Worm (Caenorhabditis elegans) whole organism, young adult: ENCODE data around the gene cima-1.

Experiments used
- C17E4.6 ChIP-seq: fragments of 200-800 bp; sonication (Bioruptor generic); IDR thresholded peaks from 2 replicates; pipeline ENCODE4 v1.3.6; 2022; ENCODE audit warnings: missing genetic modification reagents, missing genetic modification characterization, missing compliant biosample characterization
- F10E7.11 ChIP-seq: sonication (generic microtip); optimal IDR thresholded peaks from 2 replicates; lab custom pipeline; 2017; ENCODE audit warnings: mild to moderate bottlenecking, missing genetic modification characterization, moderate library complexity, missing compliant biosample characterization
- K11D2.4 ChIP-seq: fragments of 200-800 bp; sonication (Bioruptor generic); IDR thresholded peaks from 2 replicates; pipeline ENCODE4 v1.3.6; 2022; ENCODE audit warnings: missing genetic modification reagents, missing genetic modification characterization, missing compliant biosample characterization
- Y67H2A.10 ChIP-seq: fragments of 200-800 bp; sonication (Bioruptor generic); conservative IDR thresholded peaks from 2 replicates; pipeline ENCODE4 v1.3.6; 2022; ENCODE audit warnings: missing genetic modification reagents, missing genetic modification characterization, missing compliant biosample characterization
- ama-1 ChIP-seq, 3 experiments: fragments of 150-350 bp in 1 of 3; sonication (generic microtip) in 2 of 3; optimal IDR thresholded peaks; 2 replicates each; lab custom pipeline; 2014 to 2018; ENCODE audit warnings: missing biosample characterization in 2 of 3, missing genetic modification characterization in 2 of 3, missing genetic modification reagents in 2 of 3
- attf-6 ChIP-seq: fragments of 200-800 bp; sonication (Bioruptor generic); IDR thresholded peaks from 2 replicates; pipeline ENCODE4 v1.3.6; 2022; ENCODE audit warnings: missing genetic modification reagents, missing genetic modification characterization, missing compliant biosample characterization
- lin-54 ChIP-seq: fragments of 200-800 bp; sonication (Bioruptor generic); optimal IDR thresholded peaks from 2 replicates; lab custom pipeline; 2018; ENCODE audit warnings: mild to moderate bottlenecking, missing genetic modification characterization, missing compliant biosample characterization
- madf-3 ChIP-seq: fragments of 200-800 bp; sonication (Bioruptor generic); IDR thresholded peaks from 2 replicates; pipeline ENCODE4 v1.3.6; 2022; ENCODE audit warnings: missing genetic modification reagents, missing genetic modification characterization, missing compliant biosample characterization
- pha-4 ChIP-seq: fragments of 150-350 bp; sonication (generic microtip); optimal IDR thresholded peaks from 2 replicates; lab custom pipeline; 2014; ENCODE audit warnings: missing biosample characterization, missing genetic modification reagents, missing genetic modification characterization
- unc-62 ChIP-seq: fragments of 150-350 bp; optimal IDR thresholded peaks from 2 replicates; lab custom pipeline; 2014; ENCODE audit warnings: missing biosample characterization, missing genetic modification reagents, missing genetic modification characterization

DNA sequence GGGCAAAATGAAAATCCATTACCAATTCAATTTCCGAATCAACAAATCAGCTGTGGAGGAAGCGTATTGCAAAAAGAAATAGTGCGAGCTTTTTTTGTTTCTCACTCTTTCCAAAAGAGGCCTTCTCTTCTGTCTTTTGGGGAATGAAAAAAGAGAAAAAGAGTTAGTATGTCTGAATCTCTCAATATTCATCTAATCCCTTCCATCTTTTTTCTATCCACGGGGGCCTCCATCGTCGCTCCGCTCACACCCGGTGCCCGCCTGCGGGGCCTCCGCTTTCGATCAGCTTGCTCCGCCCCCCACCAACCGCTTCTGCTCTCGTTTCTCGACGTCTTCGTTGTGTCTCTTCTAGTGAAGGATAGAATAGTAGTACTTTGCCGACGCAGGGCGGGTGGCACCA is 32.0 kb upstream of the cima-1 start:
- TF ChIP-seq C17E4.6 (GFP tag; lab: Robert Waterston, UW) (no peak), F10E7.11 (no peak), Y67H2A.10 (GFP tag; lab: Robert Waterston, UW) (no peak), lin-54 (no peak), madf-3 (no peak), K11D2.4 (GFP tag; lab: Robert Waterston, UW) (0 out of 2 replicates have a peak, but pooled peaks have one; percentile 13), unc-62 (no peak), pha-4 (tag; lab: Kevin White, UChicago) (no peak), attf-6 (no peak), ama-1 (optimal IDR thresholded peaks at IDR 0.05; lab: Kevin White, UChicago) (no peak), ama-1 (GFP tag; optimal IDR thresholded peaks at IDR 0.05; lab: Kevin White, UChicago) (no peak)
